Worm (Caenorhabditis elegans): ENCODE data around the gene clp-6.

DNA sequence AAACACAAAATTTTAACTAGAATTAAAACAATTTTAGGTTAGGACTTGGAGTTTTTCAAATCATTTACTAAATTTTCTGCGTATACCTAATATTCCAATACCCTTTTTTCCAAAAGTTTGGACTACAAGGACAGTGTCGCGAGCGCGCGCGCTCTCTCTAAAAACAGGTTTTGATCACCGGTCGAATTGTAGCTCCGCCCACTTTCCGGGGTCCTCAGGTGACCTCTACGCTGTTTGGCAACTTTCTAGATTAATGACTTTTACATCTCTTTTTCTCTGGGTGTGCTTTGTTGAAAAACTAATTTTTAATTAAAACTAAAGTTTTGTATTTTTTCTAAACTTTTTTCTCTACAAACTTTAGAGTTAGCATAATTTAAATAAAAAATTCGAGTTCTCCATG lies 45.8 kb downstream of the clp-6 start:
- TF ChIP-seq nhr-90 (tag; optimal IDR thresholded peaks at IDR 0.05) (no peak), lin-26 (GFP tag; IDR thresholded peaks at IDR 0.05) (no peak), nfyb-1 (GFP tag; IDR thresholded peaks at IDR 0.05) (no peak), snpc-4 (GFP tag; optimal IDR thresholded peaks at IDR 0.05) (no peak), snpc-4 (tag; optimal IDR thresholded peaks at IDR 0.05) (no peak), B0019.2 (GFP tag; conservative IDR thresholded peaks at IDR 0.05) (no peak), madf-8 (GFP tag; conservative IDR thresholded peaks at IDR 0.05) (no peak), nhr-80 (tag; optimal IDR thresholded peaks at IDR 0.05) (no peak)
